Fruit fly (Drosophila melanogaster) S2 (cell line): Measurements from ENCODE around the gene CG10481.

Experiments used
- CG8478 ChIP-seq: fragments of >200 bp; optimal IDR thresholded peaks from 2 replicates; lab custom pipeline; 2018
- CTCF ChIP-seq, 2 experiments: fragments of >200 bp; optimal IDR thresholded peaks; 2 replicates each; lab custom pipeline; 2018

DNA sequence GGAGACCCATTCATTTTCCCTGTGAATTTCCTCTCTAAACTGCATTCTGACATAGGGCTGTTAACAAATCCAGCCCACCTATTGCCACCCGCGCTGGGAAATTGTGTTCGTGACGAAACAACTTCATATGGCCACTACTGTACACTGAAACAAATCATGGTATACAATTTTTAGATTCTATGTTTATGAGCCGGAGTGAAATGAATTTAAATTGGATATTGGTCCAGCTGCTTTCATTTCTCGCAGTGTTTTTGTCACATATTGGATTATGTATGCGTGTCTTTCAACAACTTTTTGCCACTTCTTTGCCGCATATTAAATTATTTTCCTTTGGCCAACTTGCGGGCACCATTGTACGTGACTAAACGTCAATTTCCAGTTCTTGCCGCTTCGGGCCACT lies 7.1 kb upstream of the CG10481 start:
- TF ChIP-seq CTCF (optimal IDR thresholded peaks at IDR 0.05; lab: Kevin White, UChicago) = no peak
- no peak for TF ChIP-seq CG8478
